Fruit fly (Drosophila melanogaster) whole organism, embryonic: ENCODE results near the gene Tango1.

ENCODE experiments used
- Atf3 ChIP-seq: fragments of 200-800 bp; sonication (Bioruptor generic); optimal IDR thresholded peaks from 3 replicates; lab custom pipeline; 2016; ENCODE audit warnings: missing biosample characterization, missing genetic modification characterization
- BEAF-32 ChIP-seq: fragments of 200-800 bp; sonication (Bioruptor generic); optimal IDR thresholded peaks from 3 replicates; lab custom pipeline; 2017; ENCODE audit warnings: missing biosample characterization, missing genetic modification characterization, mild to moderate bottlenecking, moderate library complexity, missing genetic modification reagents
- CG10147 ChIP-seq: fragments of 200-800 bp; sonication (Bioruptor generic); optimal IDR thresholded peaks from 2 replicates; lab custom pipeline; 2019; ENCODE audit warnings: missing biosample characterization, mild to moderate bottlenecking, missing genetic modification characterization, moderate library complexity
- CG10267 ChIP-seq: fragments of 200-800 bp; sonication (Bioruptor generic); optimal IDR thresholded peaks from 2 replicates; lab custom pipeline; 2018; ENCODE audit warnings: missing biosample characterization, mild to moderate bottlenecking, missing genetic modification characterization, moderate library complexity
- CG11504 ChIP-seq: fragments of 200-800 bp; sonication (Bioruptor generic); optimal IDR thresholded peaks from 3 replicates; lab custom pipeline; 2019; ENCODE audit warnings: missing biosample characterization, mild to moderate bottlenecking, missing genetic modification characterization, moderate library complexity
- CG12299 ChIP-seq: fragments of 200-800 bp; sonication (Bioruptor generic); optimal IDR thresholded peaks from 2 replicates; lab custom pipeline; 2018; ENCODE audit warnings: missing biosample characterization, mild to moderate bottlenecking, missing genetic modification characterization
- CG1233 ChIP-seq: fragments of 200-800 bp; sonication (Bioruptor generic); optimal IDR thresholded peaks from 4 replicates; lab custom pipeline; 2018; ENCODE audit warnings: missing biosample characterization, mild to moderate bottlenecking, missing genetic modification characterization
- CG14441 ChIP-seq: fragments of 200-800 bp; sonication (Bioruptor generic); IDR thresholded peaks from 2 replicates; pipeline ENCODE4 v1.3.6; 2022; ENCODE audit warnings: missing biosample characterization, missing genetic modification characterization
- CG14965 ChIP-seq: fragments of 200-800 bp; sonication (Bioruptor generic); optimal IDR thresholded peaks from 2 replicates; lab custom pipeline; 2016; ENCODE audit warnings: missing biosample characterization, missing genetic modification characterization, borderline replicate concordance
- CG15011 ChIP-seq: fragments of 200-800 bp; sonication (Bioruptor generic); optimal IDR thresholded peaks from 3 replicates; lab custom pipeline; 2018; ENCODE audit warnings: missing biosample characterization, mild to moderate bottlenecking, missing genetic modification characterization
- CG17802 ChIP-seq: fragments of 200-800 bp; sonication (Bioruptor generic); optimal IDR thresholded peaks from 2 replicates; lab custom pipeline; 2018; ENCODE audit warnings: missing biosample characterization, mild to moderate bottlenecking, missing genetic modification characterization, moderate library complexity
- CG2202 ChIP-seq: fragments of 200-800 bp; sonication (Bioruptor generic); optimal IDR thresholded peaks from 2 replicates; lab custom pipeline; 2018; ENCODE audit warnings: missing biosample characterization, mild to moderate bottlenecking, missing genetic modification characterization
- CG32532 ChIP-seq: fragments of 200-800 bp; sonication (Bioruptor generic); IDR thresholded peaks from 2 replicates; pipeline ENCODE4 v1.3.6; 2022; ENCODE audit warnings: missing biosample characterization, missing genetic modification characterization
- CG3281 ChIP-seq: fragments of 200-800 bp; sonication (Bioruptor generic); optimal IDR thresholded peaks from 3 replicates; lab custom pipeline; 2017; ENCODE audit warnings: missing biosample characterization, mild to moderate bottlenecking, missing genetic modification characterization
- CG43689 ChIP-seq: fragments of 200-800 bp; sonication (Bioruptor generic); IDR thresholded peaks from 2 replicates; pipeline ENCODE4 v1.3.6; 2022; ENCODE audit warnings: missing biosample characterization, missing genetic modification characterization
- CG4854 ChIP-seq: fragments of 200-800 bp; sonication (Bioruptor generic); optimal IDR thresholded peaks from 2 replicates; lab custom pipeline; 2016; ENCODE audit warnings: missing biosample characterization, missing genetic modification characterization, inconsistent platforms
- CG7372 ChIP-seq: fragments of 200-800 bp; sonication (Bioruptor generic); IDR thresholded peaks from 2 replicates; pipeline ENCODE4 v1.3.6; 2022; ENCODE audit warnings: missing biosample characterization, missing genetic modification characterization
- CG7987 ChIP-seq: fragments of 200-800 bp; sonication (Bioruptor generic); optimal IDR thresholded peaks from 2 replicates; lab custom pipeline; 2018; ENCODE audit warnings: missing biosample characterization, mild to moderate bottlenecking, missing genetic modification characterization, moderate library complexity
- CG9797 ChIP-seq: fragments of 200-800 bp; sonication (Bioruptor generic); optimal IDR thresholded peaks from 3 replicates; lab custom pipeline; 2018; ENCODE audit warnings: missing biosample characterization, mild to moderate bottlenecking, missing genetic modification characterization
- Eip74EF ChIP-seq, 2 experiments: fragments of 200-800 bp in 1 of 2; fragments of >200 bp in 1 of 2; sonication (Bioruptor generic) in 1 of 2; optimal IDR thresholded peaks; 2 replicates each; lab custom pipeline; 2017 to 2019; ENCODE audit warnings: missing biosample characterization in 2 of 2, missing genetic modification characterization in 2 of 2, mild to moderate bottlenecking in 1 of 2, moderate library complexity in 1 of 2
- Elba2 ChIP-seq: fragments of 200-800 bp; sonication (Bioruptor generic); optimal IDR thresholded peaks from 3 replicates; lab custom pipeline; 2016; ENCODE audit warnings: missing biosample characterization, missing genetic modification characterization
- HLH3B ChIP-seq: fragments of 200-800 bp; sonication (Bioruptor generic); IDR thresholded peaks from 2 replicates; pipeline ENCODE4 v1.3.6; 2022; ENCODE audit warnings: missing biosample characterization, missing genetic modification characterization
- HLH4C ChIP-seq: fragments of 200-800 bp; sonication (Bioruptor generic); IDR thresholded peaks from 3 replicates; pipeline ENCODE4 v1.3.6; 2022; ENCODE audit warnings: missing biosample characterization, missing genetic modification characterization; ENCODE audit not compliant: partially characterized antibody
- Hr51 ChIP-seq, 2 experiments: fragments of 200-800 bp; sonication (Bioruptor generic); optimal IDR thresholded peaks; 2 replicates in 1 of 2; 3 replicates in 1 of 2; lab custom pipeline; 2016 to 2018; ENCODE audit warnings: missing biosample characterization in 2 of 2, missing genetic modification characterization in 2 of 2, mild to moderate bottlenecking in 1 of 2, moderate library complexity in 1 of 2
- Hr78 ChIP-seq, 2 experiments: fragments of 200-800 bp in 1 of 2; fragments of >200 bp in 1 of 2; sonication (Bioruptor generic) in 1 of 2; optimal IDR thresholded peaks; 2 replicates each; lab custom pipeline; 2017 to 2019; ENCODE audit warnings: missing biosample characterization in 2 of 2, missing genetic modification characterization in 2 of 2, mild to moderate bottlenecking in 1 of 2, moderate library complexity in 1 of 2
- Lpt ChIP-seq: fragments of >200 bp; optimal IDR thresholded peaks from 2 replicates; lab custom pipeline; 2018; ENCODE audit warnings: missing biosample characterization, missing genetic modification characterization
- NC2α ChIP-seq: fragments of 200-800 bp; sonication (Bioruptor generic); optimal IDR thresholded peaks from 2 replicates; lab custom pipeline; 2016; ENCODE audit warnings: missing biosample characterization, missing genetic modification characterization
- NK7.1 ChIP-seq: fragments of 200-800 bp; sonication (Bioruptor generic); optimal IDR thresholded peaks from 3 replicates; lab custom pipeline; 2016; ENCODE audit warnings: missing biosample characterization, missing genetic modification characterization
- Oaz ChIP-seq: fragments of 200-800 bp; sonication (Bioruptor generic); IDR thresholded peaks from 2 replicates; pipeline ENCODE4 v1.3.6; 2022; ENCODE audit warnings: missing biosample characterization, missing genetic modification characterization
- PHDP ChIP-seq: fragments of 200-800 bp; sonication (Bioruptor generic); optimal IDR thresholded peaks from 3 replicates; lab custom pipeline; 2018; ENCODE audit warnings: missing biosample characterization, mild to moderate bottlenecking, missing genetic modification characterization, moderate library complexity
- Rx ChIP-seq: fragments of 200-800 bp; sonication (Bioruptor generic); IDR thresholded peaks from 2 replicates; pipeline ENCODE4 v1.3.6; 2022; ENCODE audit warnings: missing biosample characterization, missing genetic modification characterization
- Side ChIP-seq: fragments of 200-800 bp; sonication (Bioruptor generic); optimal IDR thresholded peaks from 2 replicates; lab custom pipeline; 2016; ENCODE audit warnings: missing biosample characterization, missing genetic modification characterization
- YL-1 ChIP-seq: fragments of 200-800 bp; sonication (Bioruptor generic); optimal IDR thresholded peaks from 3 replicates; lab custom pipeline; 2017; ENCODE audit warnings: missing biosample characterization, mild to moderate bottlenecking, missing genetic modification characterization
- bigmax ChIP-seq: fragments of 200-800 bp; sonication (Bioruptor generic); optimal IDR thresholded peaks from 2 replicates; lab custom pipeline; 2018; ENCODE audit warnings: missing biosample characterization, mild to moderate bottlenecking, missing genetic modification characterization
- emc ChIP-seq: fragments of 200-800 bp; sonication (Bioruptor generic); optimal IDR thresholded peaks from 2 replicates; lab custom pipeline; 2016; ENCODE audit warnings: missing biosample characterization, missing genetic modification characterization
- ewg ChIP-seq: fragments of 200-800 bp; sonication (Bioruptor generic); optimal IDR thresholded peaks from 3 replicates; lab custom pipeline; 2017; ENCODE audit warnings: mild to moderate bottlenecking, missing biosample characterization, missing genetic modification reagents, missing genetic modification characterization
- gcm2 ChIP-seq: fragments of 200-800 bp; sonication (Bioruptor generic); optimal IDR thresholded peaks from 2 replicates; lab custom pipeline; 2016; ENCODE audit warnings: missing biosample characterization, missing genetic modification characterization
- gfzf ChIP-seq: fragments of 200-800 bp; sonication (Bioruptor generic); optimal IDR thresholded peaks from 2 replicates; lab custom pipeline; 2016; ENCODE audit warnings: missing biosample characterization, mild to moderate bottlenecking, missing genetic modification characterization, moderate library complexity
- ham ChIP-seq: fragments of 200-800 bp; sonication (Bioruptor generic); IDR thresholded peaks from 2 replicates; pipeline ENCODE4 v1.3.6; 2022; ENCODE audit warnings: missing biosample characterization, missing genetic modification characterization
- insv ChIP-seq, 2 experiments: fragments of 200-800 bp; sonication (Bioruptor generic); optimal IDR thresholded peaks; 3 replicates each; lab custom pipeline; 2016 to 2018; ENCODE audit warnings: missing biosample characterization in 2 of 2, missing genetic modification characterization in 2 of 2
- otp ChIP-seq: fragments of 200-800 bp; sonication (Bioruptor generic); IDR thresholded peaks from 3 replicates; pipeline ENCODE4, ENCODE4 v1.3.6; 2022; ENCODE audit warnings: missing biosample characterization, missing genetic modification characterization
- pros ChIP-seq: fragments of 200-800 bp; sonication (Bioruptor generic); optimal IDR thresholded peaks from 3 replicates; lab custom pipeline; 2019; ENCODE audit warnings: missing biosample characterization, mild to moderate bottlenecking, missing genetic modification characterization, moderate library complexity
- rib ChIP-seq: fragments of 200-800 bp; sonication (Bioruptor generic); IDR thresholded peaks from 2 replicates; pipeline ENCODE4 v1.3.6; 2022; ENCODE audit warnings: missing biosample characterization, missing genetic modification characterization
- slp2 ChIP-seq: fragments of 200-800 bp; sonication (Bioruptor generic); optimal IDR thresholded peaks from 2 replicates; lab custom pipeline; 2016; ENCODE audit warnings: missing biosample characterization, missing genetic modification characterization
- sr ChIP-seq: fragments of 200-800 bp; sonication (Bioruptor generic); IDR thresholded peaks from 3 replicates; pipeline ENCODE4 v1.3.6; 2022; ENCODE audit warnings: missing biosample characterization, missing genetic modification characterization
- stc ChIP-seq: fragments of 200-800 bp; sonication (Bioruptor generic); IDR thresholded peaks from 2 replicates; pipeline ENCODE4 v1.3.6; 2022; ENCODE audit warnings: missing biosample characterization, missing genetic modification characterization
- tgo ChIP-seq: fragments of 200-800 bp; sonication (Bioruptor generic); IDR thresholded peaks from 3 replicates; pipeline ENCODE4 v1.3.6; 2022; ENCODE audit warnings: missing biosample characterization, missing genetic modification characterization
- ttk ChIP-seq: fragments of 200-800 bp; sonication (Bioruptor generic); IDR thresholded peaks from 2 replicates; pipeline ENCODE4 v2.1.2; 2022; ENCODE audit warnings: missing biosample characterization, missing genetic modification characterization
- vnd ChIP-seq: fragments of 200-800 bp; sonication (Bioruptor generic); IDR thresholded peaks from 3 replicates; pipeline ENCODE4 v1.3.6; 2022; ENCODE audit warnings: missing biosample characterization, missing genetic modification characterization; ENCODE audit not compliant: partially characterized antibody

The Tango1 gene

DNA sequence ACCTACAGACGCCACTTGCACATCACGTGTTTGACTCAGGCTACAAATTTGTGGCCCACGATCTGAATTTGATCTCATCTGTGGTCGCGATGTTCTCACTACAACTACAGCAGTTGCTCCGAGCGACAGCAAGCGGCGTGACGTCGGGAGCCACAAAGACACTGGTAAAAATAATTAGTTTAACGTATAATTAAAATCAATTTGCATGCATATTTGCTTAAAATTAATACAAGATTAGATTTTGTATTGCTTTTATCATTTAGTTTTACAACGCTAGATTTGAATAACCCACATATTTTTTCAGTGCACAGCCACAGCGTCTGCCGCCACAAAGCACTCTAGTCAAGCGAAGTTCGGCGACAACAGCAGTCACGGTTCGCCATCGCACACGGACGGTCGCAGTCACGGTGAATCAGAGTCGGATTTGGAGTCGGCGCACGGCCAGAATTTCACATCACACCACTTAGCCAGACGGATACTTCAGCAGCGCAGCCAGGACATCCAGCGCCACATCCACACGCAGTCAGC lies 36.6 kb upstream of the Tango1 start (continued):
- TF ChIP-seq PHDP (tag; lab: Kevin White, UChicago) (peak; percentile 100), Atf3 (GFP tag; lab: Kevin White, UChicago) (peak; percentile 100), emc (GFP tag; lab: Kevin White, UChicago) (peak; percentile 100), rib (GFP tag; lab: Robert Waterston, UW) (peak; percentile 100), CG1233 (GFP tag; lab: Kevin White, UChicago) (peak; percentile 100), sr (GFP tag; lab: Robert Waterston, UW) (peak; percentile 100), slp2 (peak; percentile 100), Hr51 (GFP tag; optimal IDR thresholded peaks at IDR 0.05; lab: Kevin White, UChicago) (peak; percentile 100), NK7.1 (peak; percentile 100), insv (GFP tag; optimal IDR thresholded peaks at IDR 0.05; lab: Kevin White, UChicago) (peak; percentile 92 to 96), CG12299 (peak; percentile 100), Elba2 (GFP tag; lab: Kevin White, UChicago) (peak; percentile 95), CG17802 (peak; percentile 95), Oaz (GFP tag; lab: Robert Waterston, UW) (peak; percentile 100), pros (peak; percentile 95), CG3281 (GFP tag; lab: Kevin White, UChicago) (peak; percentile 100), CG10147 (peak; percentile 100), Hr78 (GFP tag; optimal IDR thresholded peaks at IDR 0.05; lab: Kevin White, UChicago) (peak in 1 of 2 experiments; percentile 99), YL-1 (GFP tag; lab: Kevin White, UChicago) (peak; percentile 100), Eip74EF (GFP tag; optimal IDR thresholded peaks at IDR 0.05; lab: Kevin White, UChicago) (peak in 1 of 2 experiments; percentile 100), stc (GFP tag; lab: Robert Waterston, UW) (peak; percentile 100), tgo (GFP tag; lab: Robert Waterston, UW) (peak; percentile 100), CG15011 (GFP tag; lab: Kevin White, UChicago) (peak; percentile 100), CG9797 (GFP tag; lab: Kevin White, UChicago) (peak; percentile 96), HLH4C (GFP tag; lab: Robert Waterston, UW) (no peak; the same call in 2 of the 3 replicates), CG7987 (peak; percentile 100), CG10267 (peak; percentile 100), otp (GFP tag; lab: Robert Waterston, UW) (peak; percentile 100), CG32532 (GFP tag; lab: Robert Waterston, UW) (peak; percentile 100), HLH3B (peak; percentile 100), CG43689 (GFP tag; lab: Robert Waterston, UW) (peak; percentile 100), CG4854 (GFP tag; lab: Kevin White, UChicago) (peak; percentile 100), CG7372 (GFP tag; lab: Robert Waterston, UW) (peak; percentile 100), NC2α (GFP tag; lab: Kevin White, UChicago) (peak; percentile 100), ewg (GFP tag; lab: Kevin White, UChicago) (peak; percentile 100), Rx (GFP tag; lab: Robert Waterston, UW) (peak; percentile 100), Lpt (GFP tag; lab: Kevin White, UChicago) (no peak), vnd (GFP tag; lab: Robert Waterston, UW) (no peak), CG14965 (GFP tag; lab: Kevin White, UChicago) (peak; percentile 95), bigmax (peak; percentile 93), gfzf (GFP tag; lab: Kevin White, UChicago) (peak; percentile 54), gcm2 (GFP tag; lab: Kevin White, UChicago) (peak; percentile 100), BEAF-32 (GFP tag; lab: Kevin White, UChicago) (peak; percentile 55), CG11504 (tag; lab: Kevin White, UChicago) (peak; percentile 99), ttk (GFP tag; lab: Robert Waterston, UW) (peak; percentile 100), Side (GFP tag; lab: Kevin White, UChicago) (peak; percentile 100), CG2202 (tag; lab: Kevin White, UChicago) (peak; percentile 100), ham (GFP tag; lab: Robert Waterston, UW) (peak; percentile 100), CG14441 (GFP tag; lab: Robert Waterston, UW) (peak; percentile 100)
